Worm (Caenorhabditis elegans) whole organism, L4 larva: ENCODE measurements around the gene ZK637.15.

Experiments
- F10B5.3 ChIP-seq: sonication (generic microtip); optimal IDR thresholded peaks from 2 replicates; lab custom pipeline; 2016; ENCODE audit warnings: mild to moderate bottlenecking, missing genetic modification characterization, missing compliant biosample characterization
- egl-43 ChIP-seq: fragments of 200-800 bp; sonication (Bioruptor generic); IDR thresholded peaks from 2 replicates; pipeline ENCODE4 v1.3.6; 2022; ENCODE audit warnings: missing genetic modification reagents, missing genetic modification characterization, missing compliant biosample characterization
- lin-39 ChIP-seq: fragments of 150-350 bp; optimal IDR thresholded peaks from 2 replicates; lab custom pipeline; 2014; ENCODE audit warnings: missing biosample characterization, missing genetic modification reagents, missing genetic modification characterization
- lir-3 ChIP-seq: sonication (generic microtip); optimal IDR thresholded peaks from 2 replicates; lab custom pipeline; 2016; ENCODE audit warnings: mild to moderate bottlenecking, missing genetic modification characterization, missing compliant biosample characterization
- mdl-1 ChIP-seq, 2 experiments: fragments of 150-350 bp in 1 of 2; sonication (generic microtip) in 1 of 2; optimal IDR thresholded peaks; 2 replicates each; lab custom pipeline; 2014 to 2017; ENCODE audit warnings: missing biosample characterization in 2 of 2, missing genetic modification characterization in 2 of 2
- pha-4 ChIP-seq, 2 experiments: fragments of 150-350 bp in 1 of 2; fragments of 200-800 bp in 1 of 2; sonication (Bioruptor generic) in 1 of 2; IDR thresholded peaks in 1 of 2; optimal IDR thresholded peaks in 1 of 2; 2 replicates each; pipeline versions ENCODE4 v1.3.6 to Lab custom; 2014 to 2022; ENCODE audit warnings: missing genetic modification characterization in 2 of 2, missing genetic modification reagents in 2 of 2, missing biosample characterization in 1 of 2, missing compliant biosample characterization in 1 of 2
- saeg-2 ChIP-seq: fragments of 200-800 bp; sonication (Bioruptor generic); IDR thresholded peaks from 2 replicates; pipeline ENCODE4 v1.3.6; 2022; ENCODE audit warnings: missing genetic modification reagents, missing genetic modification characterization, missing compliant biosample characterization
- ztf-7 ChIP-seq: fragments of 150-350 bp; optimal IDR thresholded peaks from 2 replicates; lab custom pipeline; 2014; ENCODE audit warnings: missing biosample characterization, missing genetic modification characterization

ce11 chrIII:8919784-8920183 is at the start of gene ZK637.15:
- TF ChIP-seq lir-3 (tag; lab: Kevin White, UChicago) (no peak), egl-43 (GFP tag; lab: Robert Waterston, UW) (no peak), F10B5.3 (tag; lab: Kevin White, UChicago) (no peak), mdl-1 (tag; optimal IDR thresholded peaks at IDR 0.05; lab: Kevin White, UChicago) (no peak), pha-4 (GFP tag; IDR thresholded peaks at IDR 0.05; lab: Robert Waterston, UW) (no peak), pha-4 (tag; optimal IDR thresholded peaks at IDR 0.05; lab: Kevin White, UChicago) (no peak), lin-39 (tag; lab: Kevin White, UChicago) (no peak), ztf-7 (no peak), saeg-2 (no peak)
